Worm (Caenorhabditis elegans): Measurements from ENCODE around the gene srw-91.

srw-91 gene

ce11 chrV:1692494-1692893 lies 11.8 kb upstream of the srw-91 start, which contains the start of gene Y46H3C.5:
Y46H3C.5 (minus strand) TSS chrV:1692495.
- peak; percentile 80 for TF ChIP-seq aptf-2 (GFP tag; conservative IDR thresholded peaks at IDR 0.05)
- TF ChIP-seq aptf-3 (GFP tag; IDR thresholded peaks at IDR 0.05), result 0 out of 2 replicates have a peak, but pooled peaks have one; percentile 63

- TF ChIP-seq F52B5.7 (tag; optimal IDR thresholded peaks at IDR 0.05) (no peak), dox-1 (GFP tag; IDR thresholded peaks at IDR 0.05) (no peak), nhr-27 (tag; optimal IDR thresholded peaks at IDR 0.05) (no peak), mxl-1 (tag; optimal IDR thresholded peaks at IDR 0.05) (no peak), B0336.3 (GFP tag; IDR thresholded peaks at IDR 0.05) (no peak), xnd-1 (tag; optimal IDR thresholded peaks at IDR 0.05) (no peak), ceh-79 (tag; optimal IDR thresholded peaks at IDR 0.05) (no peak), hlh-12 (tag; optimal IDR thresholded peaks at IDR 0.05) (no peak), lin-40 (tag; optimal IDR thresholded peaks at IDR 0.05) (no peak), mes-4 (tag; optimal IDR thresholded peaks at IDR 0.05) (no peak), atf-7 (tag; optimal IDR thresholded peaks at IDR 0.05) (no peak), ceh-40 (GFP tag; IDR thresholded peaks at IDR 0.05) (no peak), snpc-1.3 (tag; optimal IDR thresholded peaks at IDR 0.05; ENCODE audit: insufficient read depth) (no peak), K11D2.4 (GFP tag; IDR thresholded peaks at IDR 0.05) (no peak), lir-1 (GFP tag; conservative IDR thresholded peaks at IDR 0.05) (no peak), let-526 (GFP tag; IDR thresholded peaks at IDR 0.05) (no peak), bed-2 (GFP tag; IDR thresholded peaks at IDR 0.05) (no peak), athp-1 (tag; optimal IDR thresholded peaks at IDR 0.05) (no peak), sdz-38 (tag; optimal IDR thresholded peaks at IDR 0.05) (no peak), nhr-179 (tag; optimal IDR thresholded peaks at IDR 0.05) (no peak)
Observed at ce11 chrV:1685328-1685727, 4.7 kb upstream of the srw-91 start, which contains the start of gene srh-5. srh-5 (plus strand) TSS chrV:1685628.

- TF ChIP-seq ceh-79 (tag; optimal IDR thresholded peaks at IDR 0.05), result no peak
Observed at ce11 chrV:1682279-1682678, 1.6 kb upstream of the srw-91 start, which contains the start of gene srh-3. srh-3 (plus strand) TSS chrV:1682579.

ce11 chrV:1678228-1678627 lies 2.4 kb downstream of the srw-91 start, which contains the start of gene srw-98:
srw-98 (minus strand) TSS chrV:1678328.
- no peak for TF ChIP-seq tbx-9 (tag; optimal IDR thresholded peaks at IDR 0.05; ENCODE audit: borderline replicate concordance)
- no peak for TF ChIP-seq akir-1 (GFP tag; optimal IDR thresholded peaks at IDR 0.05)
- no peak for TF ChIP-seq egl-18 (GFP tag; IDR thresholded peaks at IDR 0.05)
- TF ChIP-seq attf-3 (GFP tag; conservative IDR thresholded peaks at IDR 0.05), result no peak
- no peak for TF ChIP-seq ceh-27 (GFP tag; optimal IDR thresholded peaks at IDR 0.05)
- TF ChIP-seq F49E8.2 (tag; optimal IDR thresholded peaks at IDR 0.05; ENCODE audit: insufficient read depth), result no peak
- no peak for TF ChIP-seq Y79H2A.3 (GFP tag; conservative IDR thresholded peaks at IDR 0.05)
- TF ChIP-seq mel-28 (tag; optimal IDR thresholded peaks at IDR 0.05; ENCODE audit: borderline replicate concordance), result no peak
- no peak for TF ChIP-seq ztf-26 (tag; optimal IDR thresholded peaks at IDR 0.05)
- TF ChIP-seq nhr-179 (tag; optimal IDR thresholded peaks at IDR 0.05), result no peak
- no peak for TF ChIP-seq madf-3 (GFP tag; IDR thresholded peaks at IDR 0.05)
- no peak for TF ChIP-seq sdz-38 (tag; optimal IDR thresholded peaks at IDR 0.05)
- no peak for TF ChIP-seq cebp-2 (GFP tag; IDR thresholded peaks at IDR 0.05)
- TF ChIP-seq ceh-40 (GFP tag; IDR thresholded peaks at IDR 0.05), result no peak
- no peak for TF ChIP-seq ceh-58 (GFP tag; IDR thresholded peaks at IDR 0.05)
- no peak for TF ChIP-seq pha-4 (tag; optimal IDR thresholded peaks at IDR 0.05)

All from whole organism, young adult.